Worm (Caenorhabditis elegans): Measurements from ENCODE around the gene R148.5.

DNA sequence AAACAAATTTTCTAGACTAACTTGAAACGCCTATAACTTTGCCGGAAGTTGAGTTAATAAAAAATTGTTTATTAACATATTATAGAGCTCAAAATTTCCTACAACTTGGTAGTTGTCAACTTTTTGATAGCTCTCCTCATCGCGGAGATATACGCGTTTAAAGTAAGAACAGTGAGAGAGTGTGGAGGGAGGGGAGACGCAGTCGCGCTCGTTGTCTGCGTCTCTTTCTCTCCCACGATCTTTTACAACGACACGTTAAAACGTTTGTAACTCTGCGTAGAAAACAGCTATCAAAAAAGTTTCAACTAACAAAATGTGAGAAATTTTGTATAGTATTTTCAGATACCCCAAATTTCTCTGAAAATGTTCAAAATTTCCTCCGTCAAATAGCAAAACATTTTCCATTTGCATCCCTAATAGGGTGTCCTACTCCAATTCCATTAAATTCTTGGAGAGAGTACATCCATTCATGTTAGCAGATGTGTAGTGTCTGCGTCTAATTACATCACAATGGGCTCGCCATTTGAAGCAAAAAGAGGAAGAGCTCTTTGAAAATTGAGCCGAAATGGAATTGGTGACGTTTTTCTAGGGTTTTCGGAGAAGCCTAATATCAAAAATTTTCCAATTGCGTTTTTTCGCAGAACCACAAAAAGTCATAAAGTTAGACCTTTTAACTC is 29.0 kb upstream of the R148.5 start:
- TF ChIP-seq pha-4 (GFP tag; IDR thresholded peaks at IDR 0.05) (no peak), pha-4 (tag; optimal IDR thresholded peaks at IDR 0.05) (no peak), lin-39 (tag; optimal IDR thresholded peaks at IDR 0.05) (no peak), fkh-10 (GFP tag; optimal IDR thresholded peaks at IDR 0.05) (no peak), Y5F2A.4 (GFP tag; optimal IDR thresholded peaks at IDR 0.05) (no peak), zag-1 (tag; optimal IDR thresholded peaks at IDR 0.05) (no peak), unc-39 (tag; optimal IDR thresholded peaks at IDR 0.05) (no peak), nhr-6 (tag; optimal IDR thresholded peaks at IDR 0.05) (no peak), nhr-237 (tag; optimal IDR thresholded peaks at IDR 0.05) (no peak), snpc-1.2 (GFP tag; IDR thresholded peaks at IDR 0.05) (no peak)
